Worm (Caenorhabditis elegans) whole organism, mixed stage, embryonic: ENCODE results near the gene rbc-1.

ENCODE experiments used
- mep-1 ChIP-seq: fragments of 150-350 bp; optimal IDR thresholded peaks from 2 replicates; lab custom pipeline; 2017; ENCODE audit warnings: missing biosample characterization, missing genetic modification reagents, missing genetic modification characterization, inconsistent platforms
- pha-4 ChIP-seq: fragments of 150-350 bp; optimal IDR thresholded peaks from 2 replicates; lab custom pipeline; 2018; ENCODE audit warnings: missing biosample characterization, missing genetic modification reagents, missing genetic modification characterization
- snpc-4 ChIP-seq: fragments of 150-350 bp; optimal IDR thresholded peaks from 2 replicates; lab custom pipeline; 2014; ENCODE audit warnings: missing biosample characterization, missing genetic modification characterization

DNA sequence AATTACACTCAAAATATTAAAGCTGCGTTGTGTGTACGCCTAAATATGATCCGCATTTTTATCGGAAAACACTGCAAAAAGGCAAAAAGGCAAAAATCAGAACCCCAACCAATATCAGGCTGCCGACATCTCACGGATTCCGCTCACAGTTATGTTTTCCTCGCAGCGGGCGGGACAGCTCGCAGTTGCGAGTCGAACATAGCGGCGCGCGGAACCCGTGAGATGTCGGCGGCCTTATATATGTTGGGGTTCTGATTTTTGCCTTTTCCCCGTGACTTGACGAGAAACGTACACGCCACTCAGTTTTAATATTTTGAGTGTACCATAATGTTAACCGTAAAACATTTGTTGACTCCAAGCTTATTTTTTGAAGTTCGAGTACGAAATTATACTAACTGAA is 26.3 kb downstream of the rbc-1 start:
- no peak for TF ChIP-seq pha-4 (tag; lab: Kevin White, UChicago)
- no peak for TF ChIP-seq mep-1
- TF ChIP-seq snpc-4 (tag; lab: Kevin White, UChicago), result no peak
